Worm (Caenorhabditis elegans) whole organism, mixed stage, embryonic: ENCODE results near the gene T01H3.2.

Source experiments
- M03D4.4 ChIP-seq: sonication (generic microtip); optimal IDR thresholded peaks from 2 replicates; lab custom pipeline; 2017; ENCODE audit warnings: mild to moderate bottlenecking, missing genetic modification characterization, missing compliant biosample characterization
- bed-3 ChIP-seq: fragments of 200-800 bp; sonication (Bioruptor generic); optimal IDR thresholded peaks from 3 replicates; lab custom pipeline; 2018; ENCODE audit warnings: mild to moderate bottlenecking, missing genetic modification characterization, moderate library complexity, missing compliant biosample characterization
- blmp-1 ChIP-seq: fragments of 150-350 bp; optimal IDR thresholded peaks from 2 replicates; lab custom pipeline; 2014; ENCODE audit warnings: missing biosample characterization, missing genetic modification characterization
- ceh-39 ChIP-seq: fragments of 150-350 bp; optimal IDR thresholded peaks from 2 replicates; lab custom pipeline; 2014; ENCODE audit warnings: missing biosample characterization, missing genetic modification characterization
- ceh-43 ChIP-seq: fragments of 200-800 bp; sonication (Bioruptor generic); optimal IDR thresholded peaks from 2 replicates; lab custom pipeline; 2018; ENCODE audit warnings: mild to moderate bottlenecking, missing genetic modification characterization, moderate library complexity, missing compliant biosample characterization
- ceh-83 ChIP-seq: fragments of 200-800 bp; sonication (Bioruptor generic); optimal IDR thresholded peaks from 2 replicates; lab custom pipeline; 2018; ENCODE audit warnings: mild to moderate bottlenecking, missing genetic modification characterization, missing compliant biosample characterization
- ces-1 ChIP-seq: fragments of 150-350 bp; optimal IDR thresholded peaks from 2 replicates; lab custom pipeline; 2014; ENCODE audit warnings: missing biosample characterization, missing genetic modification reagents, missing genetic modification characterization
- cnd-1 ChIP-seq: fragments of 200-800 bp; sonication (Bioruptor generic); optimal IDR thresholded peaks from 2 replicates; lab custom pipeline; 2018; ENCODE audit warnings: mild to moderate bottlenecking, missing genetic modification characterization, missing compliant biosample characterization
- elt-1 ChIP-seq: sonication (generic microtip); optimal IDR thresholded peaks from 2 replicates; lab custom pipeline; 2017; ENCODE audit warnings: missing genetic modification characterization, mild to moderate bottlenecking, missing compliant biosample characterization, antibody characterized with exemption, moderate library complexity, borderline replicate concordance; ENCODE audit not compliant: insufficient read depth
- ham-2 ChIP-seq: fragments of 200-800 bp; sonication (Bioruptor generic); optimal IDR thresholded peaks from 2 replicates; lab custom pipeline; 2018; ENCODE audit warnings: mild to moderate bottlenecking, missing genetic modification characterization, missing compliant biosample characterization
- hlh-1 ChIP-seq: fragments of 150-350 bp; optimal IDR thresholded peaks from 2 replicates; lab custom pipeline; 2014; ENCODE audit warnings: missing biosample characterization, missing genetic modification reagents, missing genetic modification characterization
- lin-13 ChIP-seq: fragments of 150-350 bp; optimal IDR thresholded peaks from 2 replicates; lab custom pipeline; 2014; ENCODE audit warnings: missing biosample characterization, missing genetic modification characterization
- lin-32 ChIP-seq: fragments of 200-800 bp; sonication (Bioruptor generic); optimal IDR thresholded peaks from 2 replicates; lab custom pipeline; 2018; ENCODE audit warnings: mild to moderate bottlenecking, missing genetic modification characterization, missing compliant biosample characterization
- lsy-2 ChIP-seq: fragments of 150-350 bp; optimal IDR thresholded peaks from 2 replicates; lab custom pipeline; 2014; ENCODE audit warnings: missing biosample characterization, missing genetic modification characterization
- mep-1 ChIP-seq: fragments of 150-350 bp; optimal IDR thresholded peaks from 2 replicates; lab custom pipeline; 2017; ENCODE audit warnings: missing biosample characterization, missing genetic modification reagents, missing genetic modification characterization, inconsistent platforms
- mls-2 ChIP-seq: sonication (generic microtip); optimal IDR thresholded peaks from 2 replicates; lab custom pipeline; 2016; ENCODE audit warnings: mild to moderate bottlenecking, missing genetic modification characterization, moderate library complexity, missing compliant biosample characterization
- nhr-12 ChIP-seq: fragments of 150-350 bp; optimal IDR thresholded peaks from 2 replicates; lab custom pipeline; 2014; ENCODE audit warnings: missing biosample characterization, missing genetic modification characterization
- nhr-2 ChIP-seq: fragments of 150-350 bp; optimal IDR thresholded peaks from 2 replicates; lab custom pipeline; 2014; ENCODE audit warnings: missing biosample characterization, missing genetic modification characterization
- nhr-237 ChIP-seq: fragments of 150-350 bp; optimal IDR thresholded peaks from 2 replicates; lab custom pipeline; 2014; ENCODE audit warnings: missing biosample characterization, missing genetic modification characterization
- nhr-28 ChIP-seq: fragments of 150-350 bp; optimal IDR thresholded peaks from 2 replicates; lab custom pipeline; 2014; ENCODE audit warnings: missing biosample characterization, missing genetic modification characterization
- nhr-76 ChIP-seq: sonication (generic microtip); optimal IDR thresholded peaks from 2 replicates; lab custom pipeline; 2017; ENCODE audit warnings: missing biosample characterization, missing genetic modification characterization
- pha-4 ChIP-seq: fragments of 150-350 bp; optimal IDR thresholded peaks from 2 replicates; lab custom pipeline; 2018; ENCODE audit warnings: missing biosample characterization, missing genetic modification reagents, missing genetic modification characterization
- sem-2 ChIP-seq: fragments of 200-800 bp; sonication (Bioruptor generic); optimal IDR thresholded peaks from 2 replicates; lab custom pipeline; 2018; ENCODE audit warnings: mild to moderate bottlenecking, missing genetic modification characterization, missing compliant biosample characterization
- snpc-4 ChIP-seq: fragments of 150-350 bp; optimal IDR thresholded peaks from 2 replicates; lab custom pipeline; 2014; ENCODE audit warnings: missing biosample characterization, missing genetic modification characterization
- sptf-1 ChIP-seq: sonication (generic microtip); optimal IDR thresholded peaks from 2 replicates; lab custom pipeline; 2017; ENCODE audit warnings: mild to moderate bottlenecking, missing genetic modification characterization, moderate library complexity, missing compliant biosample characterization
- tbx-8 ChIP-seq: fragments of 200-800 bp; sonication (Bioruptor generic); optimal IDR thresholded peaks from 2 replicates; lab custom pipeline; 2018; ENCODE audit warnings: mild to moderate bottlenecking, missing genetic modification characterization, moderate library complexity, missing compliant biosample characterization
- unc-120 ChIP-seq: sonication (generic microtip); optimal IDR thresholded peaks from 2 replicates; lab custom pipeline; 2017; ENCODE audit warnings: missing genetic modification characterization, missing compliant biosample characterization; ENCODE audit not compliant: poor library complexity, severe bottlenecking
- unc-39 ChIP-seq: fragments of 150-350 bp; optimal IDR thresholded peaks from 2 replicates; lab custom pipeline; 2014; ENCODE audit warnings: missing biosample characterization, missing genetic modification characterization
- unc-62 ChIP-seq: fragments of 150-350 bp; optimal IDR thresholded peaks from 2 replicates; lab custom pipeline; 2014; ENCODE audit warnings: missing biosample characterization, missing genetic modification reagents, missing genetic modification characterization
- zip-8 ChIP-seq: fragments of 150-350 bp; optimal IDR thresholded peaks from 2 replicates; lab custom pipeline; 2014; ENCODE audit warnings: missing biosample characterization, missing genetic modification characterization
- ztf-11 ChIP-seq: fragments of 150-350 bp; optimal IDR thresholded peaks from 2 replicates; lab custom pipeline; 2014; ENCODE audit warnings: missing biosample characterization, missing genetic modification characterization

Gene T01H3.2

ce11 chrII:7891869-7892615, 14.2 kb upstream of the T01H3.2 start:
- TF ChIP-seq lin-13 = no peak
- TF ChIP-seq sem-2 (GFP tag; lab: Kevin White, UChicago) = no peak
- no peak for TF ChIP-seq bed-3
- TF ChIP-seq nhr-76 (tag; lab: Kevin White, UChicago) = no peak
- TF ChIP-seq nhr-28 (tag; lab: Kevin White, UChicago) = no peak
- no peak for TF ChIP-seq ceh-83 (GFP tag; lab: Kevin White, UChicago)
- TF ChIP-seq hlh-1 (tag; lab: Kevin White, UChicago) = peak; percentile 28
- TF ChIP-seq blmp-1 (tag; lab: Kevin White, UChicago) = no peak
- peak; percentile 1 for TF ChIP-seq mls-2 (tag; lab: Kevin White, UChicago)
- TF ChIP-seq nhr-237 (tag; lab: Kevin White, UChicago) = no peak
- TF ChIP-seq cnd-1 (tag; lab: Kevin White, UChicago) = no peak
- no peak for TF ChIP-seq snpc-4 (tag; lab: Kevin White, UChicago)
- TF ChIP-seq ces-1 (GFP tag; lab: Kevin White, UChicago) = peak; percentile 51
- no peak for TF ChIP-seq ztf-11 (tag; lab: Kevin White, UChicago)
- TF ChIP-seq unc-120 = peak; percentile 68
- TF ChIP-seq lsy-2 (tag; lab: Kevin White, UChicago) = peak; percentile 5
- TF ChIP-seq sptf-1 = no peak
- TF ChIP-seq ceh-39 (tag; lab: Kevin White, UChicago) = no peak
- TF ChIP-seq mep-1 (tag; lab: Kevin White, UChicago) = no peak
- no peak for TF ChIP-seq nhr-12 (tag; lab: Kevin White, UChicago)

DNA sequence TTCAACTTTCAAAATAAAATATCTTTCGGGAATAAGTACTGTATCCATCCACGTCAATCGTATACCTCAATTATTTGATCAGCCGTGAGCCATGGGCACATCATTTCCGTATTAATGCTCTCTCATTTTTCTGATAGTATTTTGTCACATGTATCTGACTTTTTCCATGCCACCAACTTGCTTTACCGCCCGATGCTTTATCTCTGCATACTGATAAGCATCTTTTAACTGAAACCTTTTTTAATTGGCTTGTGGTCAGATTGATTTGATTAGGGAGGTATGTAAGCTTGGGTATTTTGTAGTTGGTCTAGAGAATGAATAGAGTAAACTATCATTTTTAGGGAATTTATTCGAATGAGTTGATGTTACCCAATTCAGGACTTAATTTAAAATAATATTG, 11.5 kb upstream of the T01H3.2 start:
- no peak for TF ChIP-seq ceh-39 (tag; lab: Kevin White, UChicago)
- TF ChIP-seq lin-32 (GFP tag; lab: Kevin White, UChicago) = no peak
- TF ChIP-seq zip-8 (tag; lab: Kevin White, UChicago) = no peak
- TF ChIP-seq hlh-1 (tag; lab: Kevin White, UChicago) = no peak
- TF ChIP-seq blmp-1 (tag; lab: Kevin White, UChicago) = no peak
- TF ChIP-seq unc-39 (tag; lab: Kevin White, UChicago) = no peak
- TF ChIP-seq ces-1 (GFP tag; lab: Kevin White, UChicago) = no peak
- no peak for TF ChIP-seq ceh-43 (GFP tag; lab: Kevin White, UChicago)
- no peak for TF ChIP-seq snpc-4 (tag; lab: Kevin White, UChicago)
- TF ChIP-seq nhr-76 (tag; lab: Kevin White, UChicago) = no peak
- TF ChIP-seq nhr-12 (tag; lab: Kevin White, UChicago) = no peak
- TF ChIP-seq unc-62 (GFP tag; lab: Kevin White, UChicago) = no peak
- no peak for TF ChIP-seq nhr-2 (tag; lab: Kevin White, UChicago)
- no peak for TF ChIP-seq M03D4.4 (tag; lab: Kevin White, UChicago)

DNA sequence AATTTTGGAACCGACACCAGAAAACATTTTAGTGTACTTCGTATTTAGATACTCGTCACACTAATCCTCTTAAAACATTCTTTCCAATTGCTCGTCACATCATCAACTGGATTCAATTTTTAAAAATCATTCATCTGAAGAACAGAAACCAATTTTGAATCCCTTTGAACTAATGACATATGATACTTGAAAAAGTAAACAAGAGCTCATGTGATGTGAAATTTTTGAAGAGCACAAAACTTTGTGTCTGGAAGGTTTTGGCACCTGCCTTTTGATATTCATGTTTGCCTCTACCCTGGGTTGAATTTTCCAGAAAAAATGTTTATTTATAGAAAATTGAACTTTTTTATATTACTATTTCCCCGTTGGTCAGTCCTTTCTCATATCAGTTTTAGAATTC, 11.0 kb upstream of the T01H3.2 start:
- TF ChIP-seq mep-1 (tag; lab: Kevin White, UChicago) (no peak), ceh-39 (tag; lab: Kevin White, UChicago) (no peak), sptf-1 (no peak), unc-62 (GFP tag; lab: Kevin White, UChicago) (no peak), sem-2 (GFP tag; lab: Kevin White, UChicago) (no peak), zip-8 (tag; lab: Kevin White, UChicago) (no peak)

ce11 chrII:7887295-7887694, 9.5 kb upstream of the T01H3.2 start:
- TF ChIP-seq ham-2 (GFP tag; lab: Kevin White, UChicago) (no peak), sem-2 (GFP tag; lab: Kevin White, UChicago) (no peak), M03D4.4 (tag; lab: Kevin White, UChicago) (no peak), ces-1 (GFP tag; lab: Kevin White, UChicago) (no peak), blmp-1 (tag; lab: Kevin White, UChicago) (no peak), tbx-8 (GFP tag; lab: Kevin White, UChicago) (no peak), elt-1 (no peak), nhr-28 (tag; lab: Kevin White, UChicago) (no peak), pha-4 (tag; lab: Kevin White, UChicago) (no peak)
